Worm (Caenorhabditis elegans): ENCODE data around the gene C35A5.4.

C35A5.4 gene

ce11 chrV:10467659-10468058, 29.2 kb upstream of the C35A5.4 start:
- TF ChIP-seq ztf-11 (tag; optimal IDR thresholded peaks at IDR 0.05) (no peak), aly-2 (tag; optimal IDR thresholded peaks at IDR 0.05) (no peak), hlh-17 (GFP tag; optimal IDR thresholded peaks at IDR 0.05; ENCODE audit: borderline replicate concordance) (no peak), egl-13 (tag; optimal IDR thresholded peaks at IDR 0.05) (no peak), ztf-4 (tag; optimal IDR thresholded peaks at IDR 0.05) (no peak)

- TF ChIP-seq pag-3 (tag; optimal IDR thresholded peaks at IDR 0.05; ENCODE audit: borderline replicate concordance, insufficient read depth) (no peak), hlh-17 (GFP tag; optimal IDR thresholded peaks at IDR 0.05; ENCODE audit: borderline replicate concordance) (no peak), mef-2 (tag; optimal IDR thresholded peaks at IDR 0.05) (no peak), nhr-12 (tag; optimal IDR thresholded peaks at IDR 0.05) (no peak), xbp-1 (tag; optimal IDR thresholded peaks at IDR 0.05) (no peak), nhr-71 (tag; optimal IDR thresholded peaks at IDR 0.05) (peak; percentile 32), lin-35 (GFP tag; optimal IDR thresholded peaks at IDR 0.05) (peak in 1 of 2 experiments; percentile 32), rnt-1 (tag; optimal IDR thresholded peaks at IDR 0.05) (no peak), nhr-19 (GFP tag; conservative IDR thresholded peaks at IDR 0.05) (no peak), mep-1 (tag; optimal IDR thresholded peaks at IDR 0.05) (peak; percentile 5), elt-2 (tag; optimal IDR thresholded peaks at IDR 0.05) (peak; percentile 68), nhr-90 (tag; optimal IDR thresholded peaks at IDR 0.05; ENCODE audit: poor library complexity) (no peak), elt-3 (tag; optimal IDR thresholded peaks at IDR 0.05) (no peak), nhr-20 (tag; optimal IDR thresholded peaks at IDR 0.05) (peak; percentile 8), unc-98 (GFP tag; IDR thresholded peaks at IDR 0.05) (no peak), ama-1 (optimal IDR thresholded peaks at IDR 0.05) (peak; percentile 64), zag-1 (tag; optimal IDR thresholded peaks at IDR 0.05) (no peak), tlp-1 (tag; optimal IDR thresholded peaks at IDR 0.05) (no peak), lin-14 (GFP tag; optimal IDR thresholded peaks at IDR 0.05) (peak; percentile 15), unc-86 (tag; optimal IDR thresholded peaks at IDR 0.05) (no peak), ceh-82 (tag; optimal IDR thresholded peaks at IDR 0.05) (no peak), egl-27 (tag; optimal IDR thresholded peaks at IDR 0.05) (no peak), sptf-1 (tag; optimal IDR thresholded peaks at IDR 0.05) (no peak), mdl-1 (tag; optimal IDR thresholded peaks at IDR 0.05) (peak in 1 of 2 experiments; percentile 27), dpl-1 (GFP tag; optimal IDR thresholded peaks at IDR 0.05) (no peak), fkh-8 (tag; optimal IDR thresholded peaks at IDR 0.05) (no peak)
Measured at ce11 chrV:10468190-10468589, 28.6 kb upstream of the C35A5.4 start, which contains the start of gene egl-9. TSS of gene egl-9 (plus strand) at chrV:10468517.

ce11 chrV:10468709-10469108, 28.1 kb upstream of the C35A5.4 start:
- TF ChIP-seq efl-1 (optimal IDR thresholded peaks at IDR 0.05), result no peak
- no peak for TF ChIP-seq efl-1 (GFP tag; optimal IDR thresholded peaks at IDR 0.05 in 1 of 2)
- no peak for TF ChIP-seq nhr-20 (tag; optimal IDR thresholded peaks at IDR 0.05)
- no peak for TF ChIP-seq ets-5 (GFP tag; IDR thresholded peaks at IDR 0.05)
- no peak for TF ChIP-seq hpl-2 (GFP tag; optimal IDR thresholded peaks at IDR 0.05)
- TF ChIP-seq fkh-8 (tag; optimal IDR thresholded peaks at IDR 0.05), result no peak
- TF ChIP-seq swsn-7 (tag; optimal IDR thresholded peaks at IDR 0.05), result no peak
- no peak for TF ChIP-seq skn-1 (tag; optimal IDR thresholded peaks at IDR 0.05)
- TF ChIP-seq irx-1 (tag; optimal IDR thresholded peaks at IDR 0.05), result no peak
- no peak for TF ChIP-seq C04F5.9 (tag; optimal IDR thresholded peaks at IDR 0.05)
- no peak for TF ChIP-seq ces-1 (GFP tag; optimal IDR thresholded peaks at IDR 0.05)
- no peak for TF ChIP-seq hlh-4 (tag; optimal IDR thresholded peaks at IDR 0.05)
- no peak for TF ChIP-seq ceh-88 (GFP tag; IDR thresholded peaks at IDR 0.05)
- TF ChIP-seq C34B4.2 (tag; optimal IDR thresholded peaks at IDR 0.05), result no peak
- no peak for TF ChIP-seq jun-1 (tag; optimal IDR thresholded peaks at IDR 0.05)

Data from whole organism, L1 larva.